Worm (Caenorhabditis elegans): Measurements from ENCODE around the gene ugt-48.

Gene ugt-48

DNA sequence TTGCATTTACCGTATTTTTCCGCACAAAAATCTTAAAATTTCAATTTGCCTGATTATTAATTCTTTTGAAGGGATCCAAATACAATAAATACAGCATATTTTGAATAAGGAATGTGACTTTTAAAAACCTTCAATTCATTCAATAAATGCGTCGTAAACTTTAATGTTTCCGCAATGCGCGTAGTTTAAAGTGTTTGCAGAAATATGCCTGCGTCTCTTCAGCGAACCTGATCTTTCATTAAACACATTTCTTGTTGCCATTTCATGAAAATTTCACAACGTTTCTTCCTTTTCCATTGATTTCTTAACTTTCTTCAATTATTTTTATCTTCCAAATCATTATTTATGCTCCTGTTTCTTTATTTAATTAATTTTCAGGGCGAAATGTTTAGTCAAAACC is 44.5 kb upstream of the ugt-48 start, which contains the start of gene vps-37 (continued):
- TF ChIP-seq jun-1 (tag; optimal IDR thresholded peaks at IDR 0.05) (no peak), ctbp-1 (GFP tag; IDR thresholded peaks at IDR 0.05) (no peak), nhr-77 (tag; optimal IDR thresholded peaks at IDR 0.05) (peak; percentile 42), ztf-7 (tag; optimal IDR thresholded peaks at IDR 0.05) (peak; percentile 68), mxl-3 (GFP tag; optimal IDR thresholded peaks at IDR 0.05) (no peak), Y105C5A.15 (GFP tag; IDR thresholded peaks at IDR 0.05) (no peak), mdt-29 (GFP tag; IDR thresholded peaks at IDR 0.05) (no peak), zfp-3 (GFP tag; conservative IDR thresholded peaks at IDR 0.05) (no peak), nhr-237 (tag; optimal IDR thresholded peaks at IDR 0.05) (no peak), dmd-6 (GFP tag; IDR thresholded peaks at IDR 0.05) (peak; percentile 20; the same call in 1 of the 2 replicates), F44E2.7 (GFP tag; IDR thresholded peaks at IDR 0.05) (no peak), dmd-8 (GFP tag; IDR thresholded peaks at IDR 0.05) (no peak), pha-4 (GFP tag; IDR thresholded peaks at IDR 0.05) (no peak), pha-4 (tag; optimal IDR thresholded peaks at IDR 0.05) (no peak), F26F4.8 (GFP tag; conservative IDR thresholded peaks at IDR 0.05) (no peak), R02D3.7 (tag; optimal IDR thresholded peaks at IDR 0.05) (no peak), egl-43 (GFP tag; IDR thresholded peaks at IDR 0.05) (no peak), nhr-48 (tag; optimal IDR thresholded peaks at IDR 0.05) (peak; percentile 17), zip-11 (GFP tag; IDR thresholded peaks at IDR 0.05) (no peak), daf-16 (GFP tag; optimal IDR thresholded peaks at IDR 0.05) (no peak), daf-16 (tag; optimal IDR thresholded peaks at IDR 0.05) (peak; percentile 70), Y5F2A.4 (GFP tag; optimal IDR thresholded peaks at IDR 0.05) (no peak), zag-1 (tag; optimal IDR thresholded peaks at IDR 0.05) (no peak)

DNA sequence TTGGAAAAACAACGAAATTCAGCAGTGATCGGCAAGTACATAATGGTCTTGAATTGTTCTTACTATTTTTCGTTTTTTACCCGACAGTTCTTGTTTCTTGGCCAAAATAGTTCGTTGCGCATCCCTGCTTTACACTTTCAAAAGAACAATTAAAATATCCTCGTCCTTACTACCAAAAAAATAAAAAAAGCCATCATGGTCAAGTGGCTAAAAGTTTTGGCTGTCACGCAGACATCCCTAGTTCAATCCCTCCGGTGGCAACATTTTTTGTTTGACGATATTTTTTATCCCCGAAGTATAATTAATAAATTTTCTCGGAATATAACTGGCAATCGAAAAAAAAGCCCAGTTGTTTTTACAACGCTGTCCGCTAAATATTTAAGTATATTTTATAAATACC is 44.0 kb upstream of the ugt-48 start:
- peak; percentile 10 for TF ChIP-seq mes-2 (tag; optimal IDR thresholded peaks at IDR 0.05; ENCODE audit: poor library complexity, severe bottlenecking)
- TF ChIP-seq Y5F2A.4 (GFP tag; optimal IDR thresholded peaks at IDR 0.05): peak; percentile 42
- TF ChIP-seq zfp-3 (GFP tag; conservative IDR thresholded peaks at IDR 0.05): peak; percentile 30; the same call in 1 of the 2 replicates
- peak; percentile 86 for TF ChIP-seq dmd-8 (GFP tag; IDR thresholded peaks at IDR 0.05)
- no peak for TF ChIP-seq ceh-62 (tag; optimal IDR thresholded peaks at IDR 0.05)
- TF ChIP-seq D1046.2 (GFP tag; IDR thresholded peaks at IDR 0.05): peak; percentile 87; the same call in 1 of the 2 replicates
- TF ChIP-seq Y48G9A.11 (GFP tag; IDR thresholded peaks at IDR 0.05): peak; percentile 78
- no peak for TF ChIP-seq ama-1 (optimal IDR thresholded peaks at IDR 0.05)
- TF ChIP-seq php-3 (GFP tag; IDR thresholded peaks at IDR 0.05): 0 out of 2 replicates have a peak, but pooled peaks have one; percentile 25
- peak; percentile 69; the same call in 1 of the 2 replicates for TF ChIP-seq egl-43 (GFP tag; IDR thresholded peaks at IDR 0.05)
- TF ChIP-seq zip-2 (tag; optimal IDR thresholded peaks at IDR 0.05): no peak
- peak; percentile 83; the same call in 1 of the 2 replicates for TF ChIP-seq pha-4 (GFP tag; IDR thresholded peaks at IDR 0.05)
- no peak for TF ChIP-seq pha-4 (tag; optimal IDR thresholded peaks at IDR 0.05)
- peak; percentile 70 for TF ChIP-seq F49E8.2 (tag; optimal IDR thresholded peaks at IDR 0.05; ENCODE audit: borderline replicate concordance)
- TF ChIP-seq ZK337.2 (GFP tag; IDR thresholded peaks at IDR 0.05): no peak
- no peak for TF ChIP-seq sdz-12 (GFP tag; optimal IDR thresholded peaks at IDR 0.05)
- peak; percentile 68 for TF ChIP-seq ctbp-1 (GFP tag; IDR thresholded peaks at IDR 0.05)
- peak; percentile 51 for TF ChIP-seq duxl-1 (tag; optimal IDR thresholded peaks at IDR 0.05; ENCODE audit: poor library complexity)
- 0 out of 2 replicates have a peak, but pooled peaks have one; percentile 21 for TF ChIP-seq madf-9 (GFP tag; conservative IDR thresholded peaks at IDR 0.05)
- TF ChIP-seq madf-5 (GFP tag; IDR thresholded peaks at IDR 0.05): peak; percentile 78 to 94; a peak in 3 of 4 replicates
- peak; percentile 78 for TF ChIP-seq vab-7 (GFP tag; IDR thresholded peaks at IDR 0.05)
- TF ChIP-seq F37D6.2 (tag; optimal IDR thresholded peaks at IDR 0.05): no peak
- TF ChIP-seq F26F4.8 (GFP tag; conservative IDR thresholded peaks at IDR 0.05): peak; percentile 76
- TF ChIP-seq nhr-41 (GFP tag; IDR thresholded peaks at IDR 0.05): 0 out of 2 replicates have a peak, but pooled peaks have one; percentile 37
- peak; percentile 47; the same call in 1 of the 2 replicates for TF ChIP-seq tra-1 (GFP tag; IDR thresholded peaks at IDR 0.05)
- 0 out of 2 replicates have a peak, but pooled peaks have one; percentile 52 for TF ChIP-seq saeg-2 (GFP tag; IDR thresholded peaks at IDR 0.05)
- TF ChIP-seq arid-1 (GFP tag; conservative IDR thresholded peaks at IDR 0.05): peak; percentile 94
- TF ChIP-seq Y75B8A.6 (GFP tag; IDR thresholded peaks at IDR 0.05): peak; percentile 93
- TF ChIP-seq nhr-237 (tag; optimal IDR thresholded peaks at IDR 0.05): no peak
- TF ChIP-seq spr-1 (tag; optimal IDR thresholded peaks at IDR 0.05): no peak
- peak; percentile 87 for TF ChIP-seq snpc-1.2 (GFP tag; IDR thresholded peaks at IDR 0.05)
- TF ChIP-seq gei-8 (GFP tag; optimal IDR thresholded peaks at IDR 0.05): peak; percentile 77
- peak; percentile 77 for TF ChIP-seq lin-1 (GFP tag; IDR thresholded peaks at IDR 0.05)
- TF ChIP-seq spr-3 (GFP tag; optimal IDR thresholded peaks at IDR 0.05): peak; percentile 2
- no peak for TF ChIP-seq nhr-102 (tag; optimal IDR thresholded peaks at IDR 0.05)
- no peak for TF ChIP-seq mdt-29 (GFP tag; IDR thresholded peaks at IDR 0.05)
